Worm (Caenorhabditis elegans) whole organism, mixed stage, embryonic: ENCODE measurements around the gene F56C9.6.

ENCODE experiments used
- ceh-83 ChIP-seq: fragments of 200-800 bp; sonication (Bioruptor generic); optimal IDR thresholded peaks from 2 replicates; lab custom pipeline; 2018; ENCODE audit warnings: mild to moderate bottlenecking, missing genetic modification characterization, missing compliant biosample characterization
- elt-1 ChIP-seq: sonication (generic microtip); optimal IDR thresholded peaks from 2 replicates; lab custom pipeline; 2017; ENCODE audit warnings: missing genetic modification characterization, mild to moderate bottlenecking, missing compliant biosample characterization, antibody characterized with exemption, moderate library complexity, borderline replicate concordance; ENCODE audit not compliant: insufficient read depth
- lsy-2 ChIP-seq: fragments of 150-350 bp; optimal IDR thresholded peaks from 2 replicates; lab custom pipeline; 2014; ENCODE audit warnings: missing biosample characterization, missing genetic modification characterization
- mep-1 ChIP-seq: fragments of 150-350 bp; optimal IDR thresholded peaks from 2 replicates; lab custom pipeline; 2017; ENCODE audit warnings: missing biosample characterization, missing genetic modification reagents, missing genetic modification characterization, inconsistent platforms
- nhr-237 ChIP-seq: fragments of 150-350 bp; optimal IDR thresholded peaks from 2 replicates; lab custom pipeline; 2014; ENCODE audit warnings: missing biosample characterization, missing genetic modification characterization
- nhr-28 ChIP-seq: fragments of 150-350 bp; optimal IDR thresholded peaks from 2 replicates; lab custom pipeline; 2014; ENCODE audit warnings: missing biosample characterization, missing genetic modification characterization
- sptf-1 ChIP-seq: sonication (generic microtip); optimal IDR thresholded peaks from 2 replicates; lab custom pipeline; 2017; ENCODE audit warnings: mild to moderate bottlenecking, missing genetic modification characterization, moderate library complexity, missing compliant biosample characterization
- unc-39 ChIP-seq: fragments of 150-350 bp; optimal IDR thresholded peaks from 2 replicates; lab custom pipeline; 2014; ENCODE audit warnings: missing biosample characterization, missing genetic modification characterization
- unc-62 ChIP-seq: fragments of 150-350 bp; optimal IDR thresholded peaks from 2 replicates; lab custom pipeline; 2014; ENCODE audit warnings: missing biosample characterization, missing genetic modification reagents, missing genetic modification characterization
- zip-8 ChIP-seq: fragments of 150-350 bp; optimal IDR thresholded peaks from 2 replicates; lab custom pipeline; 2014; ENCODE audit warnings: missing biosample characterization, missing genetic modification characterization

- TF ChIP-seq nhr-237 (tag; lab: Kevin White, UChicago) (no peak), unc-62 (GFP tag; lab: Kevin White, UChicago) (no peak), mep-1 (tag; lab: Kevin White, UChicago) (no peak), lsy-2 (tag; lab: Kevin White, UChicago) (no peak), nhr-28 (tag; lab: Kevin White, UChicago) (no peak), sptf-1 (tag; lab: Kevin White, UChicago) (no peak), unc-39 (tag; lab: Kevin White, UChicago) (no peak), elt-1 (tag; lab: Kevin White, UChicago) (no peak), ceh-83 (no peak), zip-8 (tag; lab: Kevin White, UChicago) (no peak)
Measured at ce11 chrIII:7357356-7357755, 46.8 kb upstream of the F56C9.6 start, which contains the start of gene F08F8.10.
